Fruit fly (Drosophila melanogaster) Kc167 (cell line): ENCODE results near the gene boss.

ENCODE experiments used
- h ChIP-seq: fragments of >200 bp; optimal IDR thresholded peaks from 3 replicates; lab custom pipeline; 2018; ENCODE audit warnings: missing external identifiers
- insv ChIP-seq: fragments of >200 bp; optimal IDR thresholded peaks from 3 replicates; lab custom pipeline; 2018; ENCODE audit warnings: missing external identifiers
- psq ChIP-seq: fragments of >200 bp; optimal IDR thresholded peaks from 2 replicates; lab custom pipeline; 2017; ENCODE audit warnings: missing external identifiers
- ttk ChIP-seq: sonication (Bioruptor generic); optimal IDR thresholded peaks from 2 replicates; lab custom pipeline; 2017; ENCODE audit warnings: missing external identifiers

DNA sequence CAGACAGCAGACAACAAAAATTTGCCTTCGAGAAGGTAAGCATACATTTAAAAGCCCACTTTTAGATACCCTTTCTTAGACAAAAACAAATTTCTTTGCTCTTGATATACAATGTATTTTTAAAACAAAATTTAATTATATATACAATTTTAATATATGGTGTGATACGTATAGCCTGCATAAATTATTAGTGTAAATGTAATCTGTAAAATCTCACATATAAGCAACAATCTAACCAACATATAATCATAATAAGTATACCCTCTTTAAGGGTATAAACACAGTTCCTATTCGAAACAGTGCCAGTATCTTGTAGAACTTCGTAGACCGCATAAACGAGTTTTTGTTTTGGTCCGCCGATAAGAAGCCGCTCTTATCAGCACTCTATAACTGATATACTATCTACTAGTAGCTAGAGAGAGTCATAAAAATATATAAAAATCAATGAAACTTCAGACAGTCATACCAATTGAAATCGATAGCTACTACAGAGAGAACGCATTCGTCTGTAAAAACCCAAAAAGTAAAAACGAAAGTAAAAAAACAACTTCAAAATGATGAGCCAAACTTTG, 52.6 kb downstream of the boss start, which contains the start of gene Kaz-m1:
- TF ChIP-seq h (lab: Kevin White, UChicago): no peak
- TF ChIP-seq psq (lab: Kevin White, UChicago): no peak
- no peak for TF ChIP-seq insv (lab: Kevin White, UChicago)
- TF ChIP-seq ttk (lab: Kevin White, UChicago): no peak
